Worm (Caenorhabditis elegans): ENCODE data around the gene ceh-1.

Gene ceh-1

DNA sequence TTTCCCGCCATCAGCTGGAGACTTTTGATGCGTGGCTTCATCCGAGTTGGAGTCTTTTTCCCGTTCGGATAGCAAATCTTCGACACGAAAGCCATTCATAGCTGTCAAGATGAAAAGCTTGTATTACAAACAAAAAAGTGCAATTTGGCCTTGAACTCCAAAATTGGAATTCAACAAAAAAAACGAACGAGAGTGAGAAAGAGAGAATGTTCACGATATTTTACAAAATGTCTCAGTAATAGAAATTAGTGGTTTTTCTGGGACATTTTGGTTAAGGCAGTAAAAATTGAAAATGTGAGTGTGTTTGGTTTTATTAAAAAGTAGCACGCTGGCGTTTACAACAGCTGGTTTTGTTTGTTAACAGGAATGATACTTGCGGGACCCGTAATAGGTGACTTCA, at the start of gene ceh-1:
Gene ceh-1, minus strand, starts transcription at position 101 of the 400 bp plus-strand sequence.
- TF ChIP-seq unc-62 (GFP tag; optimal IDR thresholded peaks at IDR 0.05): no peak

DNA sequence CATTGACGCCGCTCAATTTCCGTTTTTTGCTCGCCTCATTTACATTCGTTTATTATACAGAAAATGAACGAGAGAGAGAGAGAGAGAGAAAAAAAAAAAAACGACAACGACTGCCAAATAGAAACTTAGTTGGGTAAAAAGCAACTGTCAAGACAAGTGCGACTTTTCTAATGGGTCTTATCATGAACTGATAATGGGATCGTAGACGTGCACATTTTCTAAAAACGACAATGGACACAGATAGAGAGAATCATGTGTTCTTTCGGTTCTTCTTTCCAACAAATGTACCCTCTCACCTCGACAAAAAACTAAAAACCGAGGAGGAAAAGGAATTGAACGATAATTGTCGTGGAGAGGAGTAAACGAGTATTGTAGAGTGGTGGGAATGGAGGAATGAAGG, 46.1 kb upstream of the ceh-1 start:
- no peak for TF ChIP-seq unc-62 (GFP tag; optimal IDR thresholded peaks at IDR 0.05)

DNA sequence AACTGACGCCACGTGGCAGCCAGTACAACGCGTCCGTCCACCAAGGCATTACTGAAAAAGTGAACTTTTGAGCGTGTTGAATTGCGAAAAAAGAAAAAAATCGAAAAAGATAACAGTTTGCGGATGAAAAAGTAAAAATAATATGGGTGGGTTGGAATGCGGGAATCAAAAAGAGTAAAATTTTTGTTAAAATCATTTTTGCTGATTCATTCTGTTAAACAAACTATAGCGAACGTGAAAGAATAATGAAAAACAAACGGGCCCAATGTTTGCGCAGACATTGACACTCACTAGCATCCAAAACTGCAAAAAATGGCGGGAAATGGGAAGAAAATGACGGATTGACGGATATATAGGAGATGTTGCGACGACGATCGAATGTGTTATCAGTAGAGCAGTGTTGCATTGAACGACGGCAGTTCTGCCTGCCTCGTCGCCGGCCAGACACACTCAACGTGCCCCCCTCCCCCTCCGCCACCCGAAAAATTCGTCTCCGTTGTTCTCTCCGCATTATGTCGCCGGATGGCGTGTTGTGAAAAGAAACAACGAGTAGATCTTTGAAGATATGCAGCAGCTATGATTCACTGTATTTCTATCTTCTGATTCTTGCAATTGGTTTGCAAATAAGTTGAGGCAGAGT, 45.6 kb upstream of the ceh-1 start, which contains the start of gene hyl-2:
Gene hyl-2, minus strand, starts transcription at position 51 of the 640 bp plus-strand sequence.
- no peak for TF ChIP-seq unc-62 (GFP tag; optimal IDR thresholded peaks at IDR 0.05)

DNA sequence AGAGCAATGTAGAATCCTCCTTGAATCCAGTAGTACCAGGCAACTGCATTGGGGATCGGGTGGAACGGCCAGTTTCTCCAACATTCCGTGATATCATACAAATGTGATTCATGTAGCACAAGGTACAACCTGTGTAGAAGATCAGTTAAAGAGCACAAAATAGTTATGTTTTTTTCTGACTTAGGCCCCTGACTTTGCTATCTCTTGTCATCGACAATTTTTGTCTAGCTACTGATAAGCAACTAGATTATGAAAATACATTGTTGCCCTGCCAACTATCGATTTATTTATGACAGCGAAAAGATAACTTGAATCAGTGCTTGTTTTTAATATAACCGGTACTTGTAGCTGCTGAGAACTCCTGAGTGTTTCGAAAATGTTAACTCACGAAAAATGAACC, 44.3 kb upstream of the ceh-1 start:
- no peak for TF ChIP-seq unc-62 (GFP tag; optimal IDR thresholded peaks at IDR 0.05)

DNA sequence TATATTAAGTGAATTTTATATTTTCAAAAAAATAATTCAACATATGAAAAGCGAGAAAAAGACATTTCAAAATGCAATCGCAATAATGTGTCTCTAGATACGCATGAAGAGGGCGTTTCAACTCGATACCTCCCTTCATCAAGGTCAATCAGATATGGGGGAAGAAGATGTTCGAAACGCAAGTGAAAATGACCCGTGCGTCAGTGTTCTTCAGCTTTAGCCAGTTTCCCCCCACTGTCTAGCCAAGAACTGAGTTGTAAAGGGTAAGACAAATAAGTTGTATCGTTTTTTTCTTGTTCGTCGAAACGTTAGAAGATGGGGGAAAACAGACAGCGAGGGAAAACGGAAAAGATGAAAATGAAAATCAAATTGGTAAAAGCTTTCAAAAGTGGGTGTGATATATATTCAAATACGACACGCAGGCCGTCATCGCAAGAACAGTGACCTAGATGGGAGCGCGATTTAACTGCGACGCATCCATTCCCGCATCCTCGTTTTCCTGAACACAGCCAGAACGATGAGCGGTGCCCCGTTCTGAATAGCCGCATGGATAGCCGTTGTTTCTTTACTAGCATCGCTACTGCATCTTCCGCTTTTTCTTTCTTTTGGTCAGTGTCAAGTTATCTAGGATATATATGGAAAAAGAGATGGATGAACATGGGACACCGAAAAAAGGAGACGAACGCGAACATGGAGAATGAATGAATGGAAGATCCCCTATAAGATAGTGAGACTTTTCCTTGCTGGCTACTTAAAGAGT, 40.8 kb upstream of the ceh-1 start:
- no peak for TF ChIP-seq unc-62 (GFP tag; optimal IDR thresholded peaks at IDR 0.05)

DNA sequence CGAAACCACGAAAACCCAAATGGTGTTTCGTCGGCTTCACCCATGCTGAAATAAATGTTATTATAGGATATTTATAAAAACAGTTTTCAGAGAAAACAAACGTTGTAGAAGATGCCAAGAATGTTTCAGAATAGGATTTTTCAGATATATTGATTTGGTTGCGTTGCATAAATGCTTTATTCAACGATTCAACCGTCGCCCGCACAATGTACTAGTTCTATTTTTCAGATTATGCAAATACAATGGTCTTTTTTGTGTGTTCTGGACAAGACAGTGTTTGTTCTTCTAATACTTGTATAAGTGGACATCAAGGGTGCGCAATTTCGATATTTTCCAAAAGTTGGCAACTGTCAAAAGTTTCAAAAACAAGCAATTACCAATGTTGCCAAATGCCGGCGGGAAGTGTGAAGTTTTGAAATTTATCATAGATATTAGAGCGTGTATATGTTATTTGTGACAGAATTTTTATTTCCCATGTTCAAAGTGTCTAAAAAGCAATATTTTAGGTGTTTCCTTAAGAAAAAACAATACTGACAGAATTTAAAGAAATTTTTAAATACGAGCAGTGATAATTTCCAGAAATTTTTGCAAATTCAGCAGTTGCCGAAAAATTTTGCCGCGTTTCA, 37.3 kb upstream of the ceh-1 start, which contains the start of gene K02G10.5:
Gene K02G10.5, minus strand, starts transcription at position 51 of the 626 bp plus-strand sequence.
- no peak for TF ChIP-seq unc-62 (GFP tag; optimal IDR thresholded peaks at IDR 0.05)

DNA sequence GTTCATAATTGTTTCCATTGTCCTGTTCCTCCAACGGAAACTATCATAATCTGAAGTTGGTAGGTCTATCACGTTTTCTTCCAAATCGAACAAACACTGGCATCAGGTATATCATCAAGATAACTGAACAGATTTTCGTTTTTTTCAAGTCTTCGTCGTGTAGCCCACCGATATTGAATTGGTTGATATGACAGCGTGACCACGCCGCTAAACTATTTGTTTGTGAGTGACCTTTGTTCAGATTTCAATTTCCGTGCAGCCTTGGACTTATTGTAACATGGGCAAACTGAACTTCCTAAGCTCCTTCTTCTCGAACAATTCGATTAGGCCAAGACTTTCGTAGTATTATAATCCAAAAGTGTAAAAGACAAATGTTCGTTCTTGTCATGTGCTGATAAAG, 31.6 kb upstream of the ceh-1 start:
- no peak for TF ChIP-seq unc-62 (GFP tag; optimal IDR thresholded peaks at IDR 0.05)

DNA sequence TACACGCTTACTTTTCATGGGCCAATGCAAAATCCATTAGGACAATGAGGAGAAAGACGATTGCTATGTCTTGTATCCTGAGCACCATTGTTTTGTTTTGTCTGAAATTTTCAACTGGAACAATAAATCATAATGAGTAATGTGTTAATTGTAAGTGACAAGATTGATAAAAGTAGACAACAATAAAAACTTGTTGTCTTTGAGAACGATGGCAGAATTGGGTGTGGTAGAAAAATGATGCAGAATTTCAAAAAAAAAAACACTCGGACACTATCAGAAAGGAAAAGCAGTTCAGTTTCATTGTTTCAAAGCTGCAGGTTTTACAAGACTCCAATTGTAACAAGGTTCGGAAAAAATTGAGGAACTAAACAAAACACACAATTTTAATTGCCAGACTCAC, 28.7 kb upstream of the ceh-1 start, which contains the start of gene K02G10.15:
Gene K02G10.15, minus strand, starts transcription at position 101 of the 400 bp plus-strand sequence.
- TF ChIP-seq unc-62 (GFP tag; optimal IDR thresholded peaks at IDR 0.05): no peak

DNA sequence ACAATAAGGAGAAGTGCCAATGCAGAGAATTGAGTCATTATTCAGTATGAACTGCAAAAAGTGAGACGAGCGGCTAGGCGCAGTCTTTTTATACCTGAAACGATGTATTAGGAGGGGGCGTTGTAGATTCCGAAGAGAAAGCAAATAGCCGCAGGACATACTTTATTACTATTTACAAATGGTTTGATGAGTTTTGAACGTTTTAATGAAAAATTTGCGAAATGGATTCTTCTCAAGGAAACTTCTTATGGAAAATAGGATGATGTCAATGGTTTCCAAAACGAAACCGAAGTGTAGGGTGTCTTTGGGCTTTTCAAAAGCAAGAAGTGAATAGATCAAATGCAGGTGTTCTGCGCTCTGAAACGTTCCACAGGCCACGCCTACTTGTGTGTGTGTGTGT, 24.1 kb upstream of the ceh-1 start, which contains the start of gene flp-11:
Gene flp-11, minus strand, starts transcription at position 101 of the 400 bp plus-strand sequence.
- no peak for TF ChIP-seq unc-62 (GFP tag; optimal IDR thresholded peaks at IDR 0.05)

DNA sequence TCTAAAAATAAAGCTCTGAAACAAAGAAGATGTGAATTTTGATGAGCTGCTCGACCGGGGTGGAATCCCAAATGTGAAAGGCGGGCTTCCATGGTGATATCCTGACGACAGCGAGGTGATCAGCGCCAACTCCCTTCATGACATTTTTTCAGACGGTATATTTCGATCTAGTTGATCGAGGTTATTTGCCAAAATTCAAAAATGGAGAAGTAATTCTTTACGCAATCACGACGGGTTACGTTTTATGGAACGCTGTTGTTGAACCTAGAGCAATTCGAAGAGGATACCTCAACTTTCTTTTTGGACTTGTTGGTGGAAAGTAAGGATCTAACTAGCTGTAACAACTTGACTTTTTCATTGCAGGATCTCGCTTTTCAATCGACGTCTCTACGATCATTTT, 22.7 kb upstream of the ceh-1 start:
- no peak for TF ChIP-seq unc-62 (GFP tag; optimal IDR thresholded peaks at IDR 0.05)

DNA sequence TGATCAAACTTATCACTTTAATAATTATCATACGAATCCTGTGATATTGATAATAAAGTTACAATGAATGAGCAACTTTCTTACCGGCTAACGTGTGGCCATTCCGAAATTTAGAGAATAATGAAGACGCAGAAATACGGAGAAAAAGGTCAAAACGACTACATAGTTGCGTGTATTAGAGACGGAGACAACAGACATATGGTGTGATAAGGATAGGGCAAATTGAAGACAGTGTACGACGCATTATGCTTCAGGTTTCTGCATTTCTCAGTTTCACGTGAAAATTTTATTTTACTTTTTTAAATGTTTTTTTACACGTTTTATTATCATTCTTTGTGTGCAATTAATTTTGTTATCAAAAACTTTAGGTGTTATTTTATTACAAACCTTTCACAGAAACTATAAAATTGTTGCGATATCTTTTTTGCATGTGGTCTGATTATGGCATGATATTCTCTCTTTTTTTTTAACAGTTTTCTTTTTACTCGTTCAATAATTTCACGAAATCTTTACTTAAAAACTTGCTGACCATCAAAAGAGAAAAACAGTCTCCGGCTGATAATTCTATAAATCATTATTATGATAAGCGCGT, 19.3 kb upstream of the ceh-1 start, which contains the start of gene tmem-135:
Gene tmem-135, plus strand, starts transcription at position 542 of the 592 bp plus-strand sequence.
- TF ChIP-seq unc-62 (GFP tag; optimal IDR thresholded peaks at IDR 0.05): no peak

DNA sequence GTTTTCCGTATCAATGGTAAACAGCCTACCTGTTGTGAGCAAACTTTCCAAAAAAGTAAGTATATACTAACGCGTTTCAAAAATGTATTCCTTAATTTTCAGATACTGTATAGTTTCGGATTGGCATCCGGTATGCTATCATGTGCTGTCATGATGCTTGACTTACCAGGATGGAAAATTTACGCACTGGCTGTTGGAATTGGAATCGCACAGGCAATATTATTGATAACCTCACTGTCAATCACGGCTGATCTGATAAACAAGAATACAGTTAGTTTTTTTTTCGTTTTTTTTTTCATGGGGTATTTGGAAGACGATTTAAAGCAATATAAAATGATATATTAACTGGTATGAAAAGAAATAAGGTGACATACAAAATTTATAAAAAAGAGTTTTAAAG, 17.9 kb upstream of the ceh-1 start:
- no peak for TF ChIP-seq unc-62 (GFP tag; optimal IDR thresholded peaks at IDR 0.05)

DNA sequence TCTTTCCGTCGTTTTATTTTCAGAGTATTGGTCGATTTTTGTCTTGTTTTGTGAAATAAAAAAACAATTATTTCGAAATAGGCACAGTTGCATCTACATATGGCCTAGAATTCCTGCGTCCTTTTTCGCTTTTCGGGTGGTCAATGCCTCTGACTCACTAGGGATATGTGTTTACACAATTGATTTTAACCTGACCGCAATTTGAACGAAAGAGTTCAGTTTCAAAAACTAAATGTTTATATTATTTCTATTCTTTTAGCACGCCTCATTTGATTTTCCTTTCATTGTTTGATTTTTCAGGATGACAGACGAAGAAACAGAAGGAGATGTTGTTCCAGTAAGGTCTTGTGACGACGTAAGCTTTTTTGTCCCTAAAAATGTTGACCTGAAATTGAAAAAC, 13.8 kb upstream of the ceh-1 start, which contains the start of gene mfsd-12:
Gene mfsd-12, plus strand, starts transcription at position 301 of the 400 bp plus-strand sequence.
- TF ChIP-seq unc-62 (GFP tag; optimal IDR thresholded peaks at IDR 0.05): no peak

DNA sequence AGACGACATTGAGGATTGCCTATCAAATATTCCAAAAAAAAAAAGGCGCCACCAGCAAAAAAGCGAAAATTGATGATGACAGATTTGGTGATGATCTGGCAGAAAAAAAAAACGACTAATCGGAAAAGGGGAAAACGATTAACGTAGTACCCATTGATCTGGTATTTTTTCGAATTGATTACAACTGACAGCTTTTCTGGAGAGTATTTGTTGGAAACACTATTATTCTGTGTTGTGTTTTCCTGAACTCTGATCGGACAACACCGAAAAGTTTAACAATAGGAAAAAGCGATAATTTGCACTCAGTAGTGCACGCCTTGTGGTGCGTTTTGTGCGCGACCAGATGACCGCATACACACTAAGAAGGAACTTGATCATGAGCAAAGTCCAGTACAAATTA, 10.7 kb upstream of the ceh-1 start:
- TF ChIP-seq unc-62 (GFP tag; optimal IDR thresholded peaks at IDR 0.05): no peak

DNA sequence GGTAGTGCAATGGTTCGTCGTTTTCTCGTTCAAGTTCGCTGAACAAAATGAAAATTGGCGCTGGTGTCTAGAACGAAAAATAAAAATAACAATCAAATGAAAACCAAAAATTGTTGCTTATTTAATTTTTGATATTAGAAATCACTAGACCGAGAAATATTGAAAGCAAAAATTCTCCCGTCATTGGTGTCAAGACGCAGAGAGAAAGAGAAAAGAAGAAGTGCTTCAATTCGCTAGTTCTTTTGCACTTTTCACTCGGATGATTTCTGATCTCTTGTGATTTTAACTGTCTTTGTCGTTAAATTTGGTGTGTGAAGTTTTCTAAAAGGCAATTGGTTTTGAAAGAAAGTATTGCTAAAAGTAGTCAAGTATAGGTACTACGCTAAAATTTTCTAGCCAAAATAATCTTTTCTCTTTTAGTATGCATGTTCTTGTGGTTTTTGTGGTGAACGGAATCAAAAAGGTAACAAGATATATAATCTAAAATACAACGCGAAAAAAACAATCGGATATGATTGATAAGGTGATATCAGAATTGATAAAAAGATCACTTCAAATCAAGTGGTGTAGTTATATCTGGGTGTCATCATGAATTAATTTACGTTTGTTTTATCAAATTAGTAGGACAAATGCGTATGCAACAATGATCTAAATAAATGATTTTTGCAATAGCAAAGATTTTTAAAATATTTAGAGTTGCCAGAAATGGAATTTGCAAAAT, 9.2 kb upstream of the ceh-1 start:
- TF ChIP-seq unc-62 (GFP tag; optimal IDR thresholded peaks at IDR 0.05): no peak

Data from whole organism, dauer.